Worm (Caenorhabditis elegans) whole organism, young adult: ENCODE results near the gene M117.4.

ENCODE experiments used
- C06A6.2 ChIP-seq: fragments of 200-800 bp; sonication (Bioruptor generic); conservative IDR thresholded peaks from 2 replicates; pipeline ENCODE4 v1.3.6; 2022; ENCODE audit warnings: missing genetic modification characterization, missing compliant biosample characterization
- D2030.7 ChIP-seq: fragments of 200-800 bp; sonication (Bioruptor generic); IDR thresholded peaks from 2 replicates; pipeline ENCODE4 v1.3.6; 2022; ENCODE audit warnings: missing genetic modification reagents, missing genetic modification characterization, missing compliant biosample characterization
- F22D6.2 ChIP-seq: sonication (generic microtip); optimal IDR thresholded peaks from 2 replicates; lab custom pipeline; 2016; ENCODE audit warnings: mild to moderate bottlenecking, missing genetic modification characterization, missing compliant biosample characterization
- F23B12.7 ChIP-seq: sonication (generic microtip); optimal IDR thresholded peaks from 2 replicates; lab custom pipeline; 2017; ENCODE audit warnings: missing genetic modification characterization, mild to moderate bottlenecking, missing compliant biosample characterization, antibody characterized with exemption, moderate library complexity; ENCODE audit not compliant: insufficient read depth
- F37B4.10 ChIP-seq: fragments of 200-800 bp; sonication (Bioruptor generic); IDR thresholded peaks from 2 replicates; pipeline ENCODE4 v1.3.6; 2022; ENCODE audit warnings: missing genetic modification characterization, missing compliant biosample characterization
- F39B2.1 ChIP-seq: fragments of 200-800 bp; sonication (Bioruptor generic); IDR thresholded peaks from 2 replicates; pipeline ENCODE4 v1.3.6; 2022; ENCODE audit warnings: missing genetic modification reagents, missing genetic modification characterization, missing compliant biosample characterization
- F57C9.4 ChIP-seq: sonication (generic microtip); optimal IDR thresholded peaks from 2 replicates; lab custom pipeline; 2017; ENCODE audit warnings: mild to moderate bottlenecking, missing genetic modification characterization, missing compliant biosample characterization
- K11D2.4 ChIP-seq: fragments of 200-800 bp; sonication (Bioruptor generic); IDR thresholded peaks from 2 replicates; pipeline ENCODE4 v1.3.6; 2022; ENCODE audit warnings: missing genetic modification reagents, missing genetic modification characterization, missing compliant biosample characterization
- Y53G8AR.9 ChIP-seq: fragments of 200-800 bp; sonication (Bioruptor generic); conservative IDR thresholded peaks from 2 replicates; pipeline ENCODE4 v1.3.6; 2022; ENCODE audit warnings: missing genetic modification reagents, missing genetic modification characterization, missing compliant biosample characterization
- Y79H2A.3 ChIP-seq: fragments of 200-800 bp; sonication (Bioruptor generic); conservative IDR thresholded peaks from 2 replicates; pipeline ENCODE4 v1.3.6; 2022; ENCODE audit warnings: missing genetic modification reagents, missing genetic modification characterization, missing compliant biosample characterization
- Y95B8A.8 ChIP-seq: fragments of 200-800 bp; sonication (Bioruptor generic); IDR thresholded peaks from 2 replicates; pipeline ENCODE4 v1.3.6; 2022; ENCODE audit warnings: missing genetic modification reagents, missing genetic modification characterization, missing compliant biosample characterization
- ZK185.1 ChIP-seq: sonication (generic microtip); optimal IDR thresholded peaks from 2 replicates; lab custom pipeline; 2016; ENCODE audit warnings: mild to moderate bottlenecking, missing genetic modification characterization, missing compliant biosample characterization; ENCODE audit not compliant: poor library complexity, severe bottlenecking
- akir-1 ChIP-seq: fragments of 200-800 bp; sonication (Bioruptor generic); optimal IDR thresholded peaks from 2 replicates; lab custom pipeline; 2018; ENCODE audit warnings: mild to moderate bottlenecking, missing genetic modification characterization, moderate library complexity, missing compliant biosample characterization
- ama-1 ChIP-seq, 3 experiments: fragments of 150-350 bp in 1 of 3; sonication (generic microtip) in 2 of 3; optimal IDR thresholded peaks; 2 replicates each; lab custom pipeline; 2014 to 2018; ENCODE audit warnings: missing biosample characterization in 2 of 3, missing genetic modification characterization in 2 of 3, missing genetic modification reagents in 2 of 3
- aptf-3 ChIP-seq: fragments of 200-800 bp; sonication (Bioruptor generic); IDR thresholded peaks from 2 replicates; pipeline ENCODE4 v1.3.6; 2022; ENCODE audit warnings: missing genetic modification characterization, missing compliant biosample characterization
- atf-7 ChIP-seq: sonication (generic microtip); optimal IDR thresholded peaks from 2 replicates; lab custom pipeline; 2017; ENCODE audit warnings: mild to moderate bottlenecking, missing genetic modification characterization, missing compliant biosample characterization
- attf-6 ChIP-seq: fragments of 200-800 bp; sonication (Bioruptor generic); IDR thresholded peaks from 2 replicates; pipeline ENCODE4 v1.3.6; 2022; ENCODE audit warnings: missing genetic modification reagents, missing genetic modification characterization, missing compliant biosample characterization
- bed-1 ChIP-seq: fragments of 200-800 bp; sonication (Bioruptor generic); IDR thresholded peaks from 2 replicates; pipeline ENCODE4 v1.3.6; 2022; ENCODE audit warnings: missing genetic modification reagents, missing genetic modification characterization, missing compliant biosample characterization
- bed-2 ChIP-seq: fragments of 200-800 bp; sonication (Bioruptor generic); IDR thresholded peaks from 2 replicates; pipeline ENCODE4 v1.3.6; 2022; ENCODE audit warnings: missing genetic modification reagents, missing genetic modification characterization, missing compliant biosample characterization
- cebp-2 ChIP-seq: fragments of 200-800 bp; sonication (Bioruptor generic); IDR thresholded peaks from 2 replicates; pipeline ENCODE4 v1.3.6; 2022; ENCODE audit warnings: missing genetic modification characterization, missing compliant biosample characterization
- efl-1 ChIP-seq: fragments of 150-350 bp; optimal IDR thresholded peaks from 2 replicates; lab custom pipeline; 2014; ENCODE audit warnings: missing biosample characterization, missing genetic modification reagents, missing genetic modification characterization
- fkh-3 ChIP-seq: sonication (generic microtip); optimal IDR thresholded peaks from 2 replicates; lab custom pipeline; 2016; ENCODE audit warnings: mild to moderate bottlenecking, missing genetic modification characterization, missing compliant biosample characterization
- let-526 ChIP-seq: fragments of 200-800 bp; sonication (Bioruptor generic); IDR thresholded peaks from 2 replicates; pipeline ENCODE4 v1.3.6; 2022; ENCODE audit warnings: missing genetic modification reagents, missing genetic modification characterization, missing compliant biosample characterization
- lin-26 ChIP-seq: fragments of 200-800 bp; sonication (Bioruptor generic); IDR thresholded peaks from 2 replicates; pipeline ENCODE4 v1.3.6; 2022; ENCODE audit warnings: missing genetic modification reagents, missing genetic modification characterization, missing compliant biosample characterization
- lin-54 ChIP-seq: fragments of 200-800 bp; sonication (Bioruptor generic); optimal IDR thresholded peaks from 2 replicates; lab custom pipeline; 2018; ENCODE audit warnings: mild to moderate bottlenecking, missing genetic modification characterization, missing compliant biosample characterization
- madf-10 ChIP-seq: sonication (generic microtip); optimal IDR thresholded peaks from 2 replicates; lab custom pipeline; 2016; ENCODE audit warnings: mild to moderate bottlenecking, missing genetic modification characterization, missing compliant biosample characterization
- madf-8 ChIP-seq: fragments of 200-800 bp; sonication (Bioruptor generic); conservative IDR thresholded peaks from 2 replicates; pipeline ENCODE4 v1.3.6; 2022; ENCODE audit warnings: missing genetic modification reagents, missing genetic modification characterization, missing compliant biosample characterization
- mcd-1 ChIP-seq: fragments of 200-800 bp; sonication (Bioruptor generic); IDR thresholded peaks from 2 replicates; pipeline ENCODE4 v1.3.6; 2022; ENCODE audit warnings: missing genetic modification reagents, missing genetic modification characterization, missing compliant biosample characterization
- nfya-1 ChIP-seq: sonication (generic microtip); optimal IDR thresholded peaks from 2 replicates; lab custom pipeline; 2017; ENCODE audit warnings: antibody characterized with exemption, missing compliant biosample characterization, missing genetic modification characterization, borderline replicate concordance; ENCODE audit not compliant: insufficient read depth
- nfya-2 ChIP-seq: fragments of 200-800 bp; sonication (Bioruptor generic); IDR thresholded peaks from 2 replicates; pipeline ENCODE4 v1.3.6; 2022; ENCODE audit warnings: missing genetic modification reagents, missing genetic modification characterization, missing compliant biosample characterization
- nfyb-1 ChIP-seq: fragments of 200-800 bp; sonication (Bioruptor generic); IDR thresholded peaks from 2 replicates; pipeline ENCODE4 v1.3.6; 2022; ENCODE audit warnings: missing genetic modification reagents, missing genetic modification characterization, missing compliant biosample characterization
- pbrm-1 ChIP-seq: fragments of 200-800 bp; sonication (Bioruptor generic); IDR thresholded peaks from 2 replicates; pipeline ENCODE4 v1.3.6; 2022; ENCODE audit warnings: missing genetic modification reagents, missing genetic modification characterization, missing compliant biosample characterization
- rcor-1 ChIP-seq: fragments of 200-800 bp; sonication (Bioruptor generic); IDR thresholded peaks from 2 replicates; pipeline ENCODE4 v1.3.6; 2022; ENCODE audit warnings: missing genetic modification reagents, missing genetic modification characterization, missing compliant biosample characterization
- rpc-1 ChIP-seq, 2 experiments: fragments of 150-350 bp in 1 of 2; sonication (generic microtip) in 1 of 2; optimal IDR thresholded peaks; 2 replicates each; lab custom pipeline; 2014 to 2018; ENCODE audit warnings: missing biosample characterization in 1 of 2, missing genetic modification characterization in 1 of 2, missing genetic modification reagents in 1 of 2, missing genotype in 1 of 2
- sdz-38 ChIP-seq: sonication (generic microtip); optimal IDR thresholded peaks from 2 replicates; lab custom pipeline; 2016; ENCODE audit warnings: missing genotype, missing genetic modification characterization, missing compliant biosample characterization
- snpc-1.1 ChIP-seq: sonication (generic microtip); optimal IDR thresholded peaks from 2 replicates; lab custom pipeline; 2017; ENCODE audit warnings: missing genetic modification characterization, mild to moderate bottlenecking, missing compliant biosample characterization, antibody characterized with exemption, moderate library complexity, missing genotype, missing genetic modification reagents; ENCODE audit not compliant: insufficient read depth
- snpc-4 ChIP-seq, 5 experiments: fragments of 150-350 bp in 1 of 5; sonication (generic microtip) in 4 of 5; optimal IDR thresholded peaks; 2 replicates each; lab custom pipeline; 2014 to 2018; ENCODE audit warnings: missing genetic modification characterization in 5 of 5, missing biosample characterization in 3 of 5, antibody characterized with exemption in 2 of 5, mild to moderate bottlenecking in 2 of 5, missing compliant biosample characterization in 2 of 5, missing genotype in 2 of 5, moderate library complexity in 2 of 5, missing genetic modification reagents in 1 of 5
- sptf-2 ChIP-seq: fragments of 200-800 bp; sonication (Bioruptor generic); optimal IDR thresholded peaks from 2 replicates; lab custom pipeline; 2018; ENCODE audit warnings: mild to moderate bottlenecking, missing genetic modification characterization, missing compliant biosample characterization
- tbx-9 ChIP-seq: sonication (generic microtip); optimal IDR thresholded peaks from 2 replicates; lab custom pipeline; 2016; ENCODE audit warnings: borderline replicate concordance, missing genetic modification characterization, inconsistent platforms, missing compliant biosample characterization
- unc-62 ChIP-seq: fragments of 150-350 bp; optimal IDR thresholded peaks from 2 replicates; lab custom pipeline; 2014; ENCODE audit warnings: missing biosample characterization, missing genetic modification reagents, missing genetic modification characterization
- zfh-2 ChIP-seq: fragments of 200-800 bp; sonication (Bioruptor generic); conservative IDR thresholded peaks from 2 replicates; pipeline ENCODE4 v1.3.6; 2022; ENCODE audit warnings: missing genetic modification reagents, missing genetic modification characterization, missing compliant biosample characterization

The M117.4 gene

DNA sequence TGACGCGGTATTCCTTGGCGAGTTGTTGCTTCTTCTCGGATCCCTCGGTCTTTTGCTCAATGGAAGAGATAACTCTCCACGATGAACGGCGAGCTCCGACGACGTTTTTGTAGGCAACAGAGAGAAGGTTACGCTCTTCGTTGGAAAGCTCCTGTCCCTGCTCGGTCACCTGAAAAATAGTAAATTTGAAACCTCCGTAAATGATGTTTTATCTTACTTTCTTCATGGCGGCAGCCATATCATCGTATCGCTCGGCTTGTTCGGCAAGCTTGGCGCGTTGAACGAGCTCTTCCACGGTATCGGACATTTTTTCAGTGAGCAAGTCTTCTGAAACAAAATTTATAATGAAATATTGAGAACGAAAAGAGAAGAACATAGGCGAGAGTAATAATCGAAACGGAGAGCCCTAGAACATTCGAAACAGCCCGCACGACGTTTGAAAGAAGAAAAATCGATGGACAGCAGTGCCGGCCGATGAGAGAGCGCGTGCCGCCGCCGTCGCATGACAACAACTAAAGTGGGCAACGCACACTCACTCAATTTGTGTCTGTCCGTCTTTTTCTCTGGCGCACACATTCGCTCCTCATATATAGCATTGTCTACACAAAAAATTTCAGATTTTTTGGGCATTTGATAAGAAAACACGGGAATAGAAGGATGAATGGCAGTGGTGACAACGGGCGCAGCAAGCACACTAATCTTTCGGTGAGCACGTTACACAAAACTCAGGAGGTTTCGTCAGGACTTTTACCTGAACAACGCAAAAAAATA, 11.6 kb downstream of the M117.4 start, which contains the start of the genes par-5 and M117.3 (continued):
- TF ChIP-seq lin-54 (GFP tag; lab: Kevin White, UChicago) (peak; percentile 68), sdz-38 (tag; lab: Kevin White, UChicago) (no peak), attf-6 (GFP tag; lab: Robert Waterston, UW) (peak; percentile 33; the same call in 1 of the 2 replicates), tbx-9 (no peak), bed-2 (no peak), F22D6.2 (tag; lab: Kevin White, UChicago) (peak; percentile 19), F57C9.4 (tag; lab: Kevin White, UChicago) (no peak), rpc-1 (optimal IDR thresholded peaks at IDR 0.05; lab: Kevin White, UChicago) (no peak), rpc-1 (tag; optimal IDR thresholded peaks at IDR 0.05; lab: Kevin White, UChicago) (no peak), ama-1 (optimal IDR thresholded peaks at IDR 0.05; lab: Kevin White, UChicago) (no peak), ama-1 (GFP tag; optimal IDR thresholded peaks at IDR 0.05; lab: Kevin White, UChicago) (no peak), nfya-2 (GFP tag; lab: Robert Waterston, UW) (no peak), D2030.7 (peak; percentile 11; the same call in 1 of the 2 replicates), cebp-2 (GFP tag; lab: Robert Waterston, UW) (no peak)

DNA sequence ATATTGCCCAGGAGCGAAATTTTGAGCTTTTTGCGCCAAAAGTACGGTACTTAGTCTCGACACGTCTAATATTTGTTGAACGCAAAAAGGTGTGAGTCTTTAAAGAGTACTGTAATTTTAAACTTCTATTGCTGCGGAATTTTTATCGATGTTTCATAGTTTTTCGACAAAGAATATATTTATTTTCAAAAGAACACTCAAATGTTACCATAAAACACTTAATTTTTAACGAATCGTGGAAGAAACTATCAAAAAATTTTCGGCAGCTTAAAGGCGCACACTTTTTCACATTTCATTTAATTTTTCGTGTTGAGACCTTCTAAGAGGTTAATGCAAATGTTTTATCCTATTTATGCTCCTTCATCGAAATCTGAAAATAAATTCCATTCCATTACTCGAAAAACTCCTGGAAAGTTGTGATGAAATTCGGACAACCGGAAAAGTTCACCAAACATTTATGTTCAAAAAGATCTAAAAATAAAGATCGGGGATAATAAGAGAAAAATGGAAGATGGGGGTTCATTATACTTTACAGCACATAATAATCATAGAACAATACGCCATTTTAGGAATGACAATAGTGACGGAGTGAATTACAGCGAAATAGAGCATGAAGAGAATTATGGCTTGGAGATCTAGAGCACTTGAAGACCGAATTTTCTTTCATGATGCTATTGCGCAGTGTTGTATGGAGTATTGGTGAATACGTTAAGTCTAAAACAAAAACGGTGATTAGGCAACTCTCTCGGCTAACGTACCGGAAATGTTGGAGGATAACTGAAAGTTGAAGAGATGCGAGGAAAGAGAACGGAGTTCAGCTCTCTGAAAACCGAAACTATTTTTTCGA, 13.1 kb downstream of the M117.4 start:
- peak; percentile 70; the same call in 1 of the 2 replicates for TF ChIP-seq Y53G8AR.9 (GFP tag; lab: Robert Waterston, UW)
- TF ChIP-seq zfh-2: no peak
- TF ChIP-seq lin-54 (GFP tag; lab: Kevin White, UChicago): peak; percentile 63
- TF ChIP-seq nfyb-1 (GFP tag; lab: Robert Waterston, UW): no peak
- TF ChIP-seq madf-8 (GFP tag; lab: Robert Waterston, UW): peak; percentile 31
- peak; percentile 5 for TF ChIP-seq efl-1
- no peak for TF ChIP-seq F37B4.10 (GFP tag; lab: Robert Waterston, UW)
- no peak for TF ChIP-seq bed-1 (GFP tag; lab: Robert Waterston, UW)
- no peak for TF ChIP-seq F57C9.4 (tag; lab: Kevin White, UChicago)
- TF ChIP-seq snpc-4 (GFP tag; optimal IDR thresholded peaks at IDR 0.05; lab: Kevin White, UChicago): no peak
- peak in 2 of 4 experiments; percentile 2 to 43 for TF ChIP-seq snpc-4 (tag; optimal IDR thresholded peaks at IDR 0.05; lab: Kevin White, UChicago)
- TF ChIP-seq madf-10 (tag; lab: Kevin White, UChicago): no peak
- peak; percentile 12; the same call in 1 of the 2 replicates for TF ChIP-seq mcd-1 (GFP tag; lab: Robert Waterston, UW)
- TF ChIP-seq Y95B8A.8 (GFP tag; lab: Robert Waterston, UW): peak; percentile 60; the same call in 1 of the 2 replicates
- TF ChIP-seq F23B12.7 (tag; lab: Kevin White, UChicago): no peak
- peak; percentile 43; the same call in 1 of the 2 replicates for TF ChIP-seq let-526 (GFP tag; lab: Robert Waterston, UW)
- TF ChIP-seq snpc-1.1 (tag; lab: Kevin White, UChicago): no peak
- no peak for TF ChIP-seq fkh-3 (tag; lab: Kevin White, UChicago)
- TF ChIP-seq C06A6.2 (GFP tag; lab: Robert Waterston, UW): no peak; the same call in 1 of the 2 replicates
- TF ChIP-seq atf-7 (tag; lab: Kevin White, UChicago): peak; percentile 44
- no peak for TF ChIP-seq unc-62
- no peak for TF ChIP-seq akir-1
- peak; percentile 64 for TF ChIP-seq rcor-1 (GFP tag; lab: Robert Waterston, UW)
- TF ChIP-seq K11D2.4 (GFP tag; lab: Robert Waterston, UW): no peak
- peak; percentile 53 for TF ChIP-seq ZK185.1
- no peak for TF ChIP-seq sdz-38 (tag; lab: Kevin White, UChicago)
- TF ChIP-seq lin-26 (GFP tag; lab: Robert Waterston, UW): peak; percentile 67
- no peak for TF ChIP-seq aptf-3 (GFP tag; lab: Robert Waterston, UW)
- no peak for TF ChIP-seq bed-2
- no peak for TF ChIP-seq sptf-2
- peak; percentile 80 for TF ChIP-seq F39B2.1
- no peak for TF ChIP-seq nfya-1 (tag; lab: Kevin White, UChicago)
- peak; percentile 92 for TF ChIP-seq Y79H2A.3 (GFP tag; lab: Robert Waterston, UW)
- TF ChIP-seq pbrm-1 (GFP tag; lab: Robert Waterston, UW): peak; percentile 53
